Worm (Caenorhabditis elegans) whole organism, early embryonic: ENCODE data around the gene C18E9.5.

Experiments used
- F13C5.2 ChIP-seq: sonication (generic microtip); optimal IDR thresholded peaks from 2 replicates; lab custom pipeline; 2017; ENCODE audit warnings: mild to moderate bottlenecking, missing genetic modification characterization, inconsistent platforms, missing compliant biosample characterization
- aly-1 ChIP-seq: sonication (generic microtip); optimal IDR thresholded peaks from 2 replicates; lab custom pipeline; 2016; ENCODE audit warnings: missing genetic modification characterization, missing compliant biosample characterization
- ama-1 ChIP-seq: fragments of 150-350 bp; optimal IDR thresholded peaks from 2 replicates; lab custom pipeline; 2014
- flt-1 ChIP-seq: fragments of 200-800 bp; sonication (Bioruptor generic); IDR thresholded peaks from 2 replicates; pipeline ENCODE4 v1.3.6; 2022; ENCODE audit warnings: missing genetic modification characterization, missing compliant biosample characterization
- tra-4 ChIP-seq: sonication (generic microtip); optimal IDR thresholded peaks from 2 replicates; lab custom pipeline; 2017; ENCODE audit warnings: missing genetic modification characterization, missing compliant biosample characterization

- TF ChIP-seq F13C5.2 (tag; lab: Kevin White, UChicago) (no peak), ama-1 (lab: Kevin White, UChicago) (no peak), flt-1 (GFP tag; lab: Robert Waterston, UW) (no peak), aly-1 (tag; lab: Kevin White, UChicago) (no peak), tra-4 (tag; lab: Kevin White, UChicago) (no peak)
Measured at ce11 chrII:9017628-9018027, 47.8 kb downstream of the C18E9.5 start.
